Fruit fly (Drosophila melanogaster) whole organism, embryonic: ENCODE data around the gene PRL-1.

Experiments used
- CG1024 ChIP-seq: fragments of 200-800 bp; sonication (Bioruptor generic); IDR thresholded peaks from 2 replicates; pipeline ENCODE4 v1.3.6; 2022; ENCODE audit warnings: missing biosample characterization, missing genetic modification characterization
- CG11504 ChIP-seq: fragments of 200-800 bp; sonication (Bioruptor generic); optimal IDR thresholded peaks from 3 replicates; lab custom pipeline; 2019; ENCODE audit warnings: missing biosample characterization, mild to moderate bottlenecking, missing genetic modification characterization, moderate library complexity
- CG12744 ChIP-seq: fragments of 200-800 bp; sonication (Bioruptor generic); optimal IDR thresholded peaks from 2 replicates; lab custom pipeline; 2016; ENCODE audit warnings: missing biosample characterization, missing genetic modification characterization
- CG13287 ChIP-seq: fragments of 200-800 bp; sonication (Bioruptor generic); IDR thresholded peaks from 2 replicates; pipeline ENCODE4 v1.3.6; 2022; ENCODE audit warnings: missing biosample characterization, missing genetic modification characterization; ENCODE audit not compliant: partially characterized antibody
- CG14860 ChIP-seq: fragments of 200-800 bp; sonication (Bioruptor generic); IDR thresholded peaks from 3 replicates; pipeline ENCODE4 v1.3.6; 2022; ENCODE audit warnings: missing biosample characterization, missing genetic modification characterization; ENCODE audit not compliant: partially characterized antibody
- CG15073 ChIP-seq: fragments of 200-800 bp; sonication (Bioruptor generic); optimal IDR thresholded peaks from 2 replicates; lab custom pipeline; 2016; ENCODE audit warnings: missing biosample characterization, missing genetic modification characterization
- CG16813 ChIP-seq: fragments of 200-800 bp; sonication (Bioruptor generic); IDR thresholded peaks from 3 replicates; pipeline ENCODE4 v1.3.6; 2022; ENCODE audit warnings: missing biosample characterization, missing genetic modification characterization; ENCODE audit not compliant: partially characterized antibody
- CG3838 ChIP-seq: fragments of 200-800 bp; sonication (Bioruptor generic); optimal IDR thresholded peaks from 3 replicates; lab custom pipeline; 2016; ENCODE audit warnings: missing biosample characterization, missing genetic modification characterization
- CG42726 ChIP-seq: fragments of 200-800 bp; sonication (Bioruptor generic); IDR thresholded peaks from 2 replicates; pipeline ENCODE4 v1.3.6; 2022; ENCODE audit warnings: missing biosample characterization, missing genetic modification characterization; ENCODE audit not compliant: partially characterized antibody
- CG5180 ChIP-seq: fragments of 200-800 bp; sonication (Bioruptor generic); optimal IDR thresholded peaks from 3 replicates; lab custom pipeline; 2017; ENCODE audit warnings: missing biosample characterization, missing genetic modification characterization, mild to moderate bottlenecking, moderate library complexity, missing genetic modification reagents
- CG6791 ChIP-seq: fragments of 200-800 bp; sonication (Bioruptor generic); IDR thresholded peaks from 3 replicates; pipeline ENCODE4 v1.3.6; 2022; ENCODE audit warnings: missing biosample characterization, missing genetic modification characterization; ENCODE audit not compliant: partially characterized antibody
- CG7963 ChIP-seq: fragments of 200-800 bp; sonication (Bioruptor generic); IDR thresholded peaks from 3 replicates; pipeline ENCODE4 v1.3.6; 2022; ENCODE audit warnings: missing biosample characterization, missing genetic modification characterization; ENCODE audit not compliant: partially characterized antibody
- Dbx ChIP-seq: fragments of 200-800 bp; sonication (Bioruptor generic); IDR thresholded peaks from 3 replicates; pipeline ENCODE4 v1.3.6; 2022; ENCODE audit warnings: missing biosample characterization, missing genetic modification characterization
- Dip3 ChIP-seq: fragments of 200-800 bp; sonication (Bioruptor generic); optimal IDR thresholded peaks from 3 replicates; lab custom pipeline; 2016; ENCODE audit warnings: missing biosample characterization, missing genetic modification characterization
- Fer1 ChIP-seq: fragments of 200-800 bp; sonication (Bioruptor generic); optimal IDR thresholded peaks from 2 replicates; lab custom pipeline; 2017; ENCODE audit warnings: missing biosample characterization, mild to moderate bottlenecking, missing genetic modification characterization
- Fer2 ChIP-seq: fragments of 200-800 bp; sonication (Bioruptor generic); optimal IDR thresholded peaks from 2 replicates; lab custom pipeline; 2018; ENCODE audit warnings: missing biosample characterization, mild to moderate bottlenecking, missing genetic modification characterization, moderate library complexity
- HLH4C ChIP-seq: fragments of 200-800 bp; sonication (Bioruptor generic); IDR thresholded peaks from 3 replicates; pipeline ENCODE4 v1.3.6; 2022; ENCODE audit warnings: missing biosample characterization, missing genetic modification characterization; ENCODE audit not compliant: partially characterized antibody
- Hr51 ChIP-seq, 2 experiments: fragments of 200-800 bp; sonication (Bioruptor generic); optimal IDR thresholded peaks; 2 replicates in 1 of 2; 3 replicates in 1 of 2; lab custom pipeline; 2016 to 2018; ENCODE audit warnings: missing biosample characterization in 2 of 2, missing genetic modification characterization in 2 of 2, mild to moderate bottlenecking in 1 of 2, moderate library complexity in 1 of 2
- Med ChIP-seq: fragments of 200-800 bp; sonication (Bioruptor generic); peaks from one replicate; lab custom pipeline; 2016; ENCODE audit warnings: missing biosample characterization, missing genetic modification characterization, mild to moderate bottlenecking, inconsistent platforms, moderate library complexity
- Poxn ChIP-seq: fragments of 200-800 bp; sonication (Bioruptor generic); IDR thresholded peaks from 2 replicates; pipeline ENCODE4 v1.3.6; 2022; ENCODE audit warnings: missing biosample characterization, missing genetic modification characterization
- Rx ChIP-seq: fragments of 200-800 bp; sonication (Bioruptor generic); IDR thresholded peaks from 2 replicates; pipeline ENCODE4 v1.3.6; 2022; ENCODE audit warnings: missing biosample characterization, missing genetic modification characterization
- Scr ChIP-seq: fragments of 200-800 bp; sonication (Bioruptor generic); IDR thresholded peaks from 2 replicates; pipeline ENCODE4 v1.3.6; 2022; ENCODE audit warnings: missing biosample characterization, missing genetic modification characterization; ENCODE audit not compliant: partially characterized antibody
- Usf ChIP-seq: fragments of 200-800 bp; sonication (Bioruptor generic); optimal IDR thresholded peaks from 2 replicates; lab custom pipeline; 2017; ENCODE audit warnings: missing genotype, missing biosample characterization, missing genetic modification characterization
- ac ChIP-seq: fragments of 200-800 bp; sonication (Bioruptor generic); optimal IDR thresholded peaks from 3 replicates; lab custom pipeline; 2017; ENCODE audit warnings: missing biosample characterization, mild to moderate bottlenecking, missing genetic modification characterization
- bbx ChIP-seq: fragments of 200-800 bp; sonication (Bioruptor generic); IDR thresholded peaks from 2 replicates; pipeline ENCODE4 v1.3.6; 2022; ENCODE audit warnings: missing biosample characterization, missing genetic modification characterization; ENCODE audit not compliant: partially characterized antibody
- br ChIP-seq: fragments of >200 bp; optimal IDR thresholded peaks from 2 replicates; lab custom pipeline; 2017
- gfzf ChIP-seq: fragments of 200-800 bp; sonication (Bioruptor generic); optimal IDR thresholded peaks from 2 replicates; lab custom pipeline; 2016; ENCODE audit warnings: missing biosample characterization, mild to moderate bottlenecking, missing genetic modification characterization, moderate library complexity
- sens ChIP-seq: fragments of 200-800 bp; sonication (Bioruptor generic); peaks from one replicate; lab custom pipeline; 2016; ENCODE audit warnings: missing biosample characterization, missing genetic modification characterization
- slou ChIP-seq: fragments of 200-800 bp; sonication (Bioruptor generic); optimal IDR thresholded peaks from 3 replicates; lab custom pipeline; 2016; ENCODE audit warnings: missing biosample characterization, missing genetic modification characterization
- ssp ChIP-seq: fragments of 200-800 bp; sonication (Bioruptor generic); IDR thresholded peaks from 2 replicates; pipeline ENCODE4 v1.3.6; 2022; ENCODE audit warnings: missing biosample characterization, missing genetic modification characterization
- wek ChIP-seq: fragments of 200-800 bp; sonication (Bioruptor generic); optimal IDR thresholded peaks from 3 replicates; lab custom pipeline; 2018; ENCODE audit warnings: missing biosample characterization, mild to moderate bottlenecking, missing genetic modification characterization, moderate library complexity

Gene PRL-1

DNA sequence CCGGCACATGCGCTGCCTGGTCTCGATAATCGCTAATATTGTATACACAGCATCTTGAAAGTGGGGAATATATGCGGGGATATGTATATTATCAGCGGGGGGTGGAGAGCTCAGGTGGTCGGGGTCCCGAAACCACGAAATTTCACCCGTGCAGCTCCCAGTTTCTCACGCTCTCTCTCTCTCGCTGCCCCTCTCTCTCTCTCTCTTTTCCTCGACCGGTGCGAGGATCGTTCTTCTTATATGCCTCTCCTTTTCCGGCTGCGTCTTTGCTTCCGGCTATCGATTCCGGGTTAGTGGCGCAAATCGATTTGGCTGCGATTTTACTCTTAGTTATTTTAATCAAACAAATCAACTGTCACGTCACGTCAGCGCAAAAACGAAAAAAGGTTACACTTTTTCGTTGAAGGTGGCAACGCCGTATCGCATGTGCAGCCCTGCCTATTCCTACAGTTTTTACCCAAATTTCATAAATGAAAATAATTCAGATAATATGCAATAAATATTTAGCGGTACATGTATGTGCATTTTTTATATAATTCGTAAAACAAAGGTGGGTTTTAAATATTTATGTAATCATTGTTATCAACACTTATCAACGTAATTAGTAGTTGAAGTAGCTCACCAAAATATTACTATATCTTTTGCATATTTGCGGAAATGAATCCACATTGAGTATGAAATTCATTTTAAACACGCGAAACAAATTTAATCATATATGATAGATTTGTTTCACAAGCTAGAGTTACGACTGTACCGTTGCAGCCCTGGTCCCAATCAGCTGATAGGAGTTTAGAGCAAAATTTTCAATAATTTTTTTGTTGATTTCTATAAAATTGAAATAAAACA lies 42.3 kb upstream of the PRL-1 start, which contains the start of the genes heix and CG17328 (continued):
- TF ChIP-seq Hr51 (GFP tag; optimal IDR thresholded peaks at IDR 0.05; lab: Kevin White, UChicago) (peak in 1 of 2 experiments; percentile 13), slou (peak; percentile 75), ac (GFP tag; lab: Kevin White, UChicago) (no peak), CG1024 (GFP tag; lab: Robert Waterston, UW) (peak; percentile 64; the same call in 1 of the 2 replicates)
- TF ChIP-seq, all 482 proteins: peak for 301

DNA sequence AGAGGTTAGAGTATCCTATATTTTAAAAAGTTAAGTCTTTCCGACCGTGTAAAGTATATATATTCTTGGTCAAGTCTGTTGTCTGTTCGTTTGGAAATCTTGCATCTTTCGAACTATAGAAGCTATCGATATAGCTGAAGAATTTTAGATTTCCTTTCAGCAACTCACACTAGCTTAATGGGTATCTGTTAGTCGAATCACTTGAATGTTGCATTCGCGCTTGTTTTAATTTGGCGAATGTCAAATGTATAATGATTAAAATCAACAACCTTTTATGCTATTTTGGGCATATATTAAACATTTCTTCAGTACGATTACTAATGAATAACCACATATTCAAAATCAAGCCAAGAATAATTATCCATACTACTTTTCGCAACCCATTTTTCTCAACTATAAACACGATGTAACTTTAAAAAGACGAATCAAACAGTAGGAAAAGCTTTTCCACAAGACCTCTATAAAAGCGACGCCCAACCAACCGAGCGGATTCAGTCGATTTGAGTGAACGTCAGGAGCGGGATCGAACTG lies 36.4 kb upstream of the PRL-1 start, which contains the start of gene Cyp303a1:
Gene Cyp303a1, plus strand, starts transcription at position 481 of the 531 bp plus-strand sequence.
- TF ChIP-seq CG14860 (GFP tag; lab: Robert Waterston, UW) = peak; percentile 42; the same call in 2 of the 3 replicates
- TF ChIP-seq bbx (GFP tag; lab: Robert Waterston, UW) = peak; percentile 28; the same call in 1 of the 2 replicates
- TF ChIP-seq HLH4C (GFP tag; lab: Robert Waterston, UW) = peak; percentile 64; the same call in 2 of the 3 replicates
- no peak for TF ChIP-seq ssp (GFP tag; lab: Robert Waterston, UW)
- no peak for TF ChIP-seq Usf
- no peak for TF ChIP-seq CG5180 (GFP tag; lab: Kevin White, UChicago)
- TF ChIP-seq CG7963 = 0 out of 3 replicates have a peak, but pooled peaks have one; percentile 53
- peak; percentile 66; the same call in 1 of the 3 replicates for TF ChIP-seq CG6791
- no peak for TF ChIP-seq Fer1 (GFP tag; lab: Kevin White, UChicago)
- TF ChIP-seq wek (GFP tag; lab: Kevin White, UChicago) = no peak
- TF ChIP-seq gfzf (GFP tag; lab: Kevin White, UChicago) = no peak
- TF ChIP-seq CG42726 = no peak
- TF ChIP-seq CG11504 (tag; lab: Kevin White, UChicago) = no peak
- TF ChIP-seq CG13287 (GFP tag; lab: Robert Waterston, UW) = no peak
- TF ChIP-seq CG16813 (GFP tag; lab: Robert Waterston, UW) = peak; percentile 58
- TF ChIP-seq Rx = no peak
- no peak for TF ChIP-seq Fer2
- TF ChIP-seq Scr = 0 out of 2 replicates have a peak, but pooled peaks have one; percentile 23
- TF ChIP-seq Dip3 (GFP tag; lab: Kevin White, UChicago) = no peak
- TF ChIP-seq CG15073 (GFP tag; lab: Kevin White, UChicago) = no peak
- no peak for TF ChIP-seq CG3838
- TF ChIP-seq br (lab: Kevin White, UChicago) = no peak

DNA sequence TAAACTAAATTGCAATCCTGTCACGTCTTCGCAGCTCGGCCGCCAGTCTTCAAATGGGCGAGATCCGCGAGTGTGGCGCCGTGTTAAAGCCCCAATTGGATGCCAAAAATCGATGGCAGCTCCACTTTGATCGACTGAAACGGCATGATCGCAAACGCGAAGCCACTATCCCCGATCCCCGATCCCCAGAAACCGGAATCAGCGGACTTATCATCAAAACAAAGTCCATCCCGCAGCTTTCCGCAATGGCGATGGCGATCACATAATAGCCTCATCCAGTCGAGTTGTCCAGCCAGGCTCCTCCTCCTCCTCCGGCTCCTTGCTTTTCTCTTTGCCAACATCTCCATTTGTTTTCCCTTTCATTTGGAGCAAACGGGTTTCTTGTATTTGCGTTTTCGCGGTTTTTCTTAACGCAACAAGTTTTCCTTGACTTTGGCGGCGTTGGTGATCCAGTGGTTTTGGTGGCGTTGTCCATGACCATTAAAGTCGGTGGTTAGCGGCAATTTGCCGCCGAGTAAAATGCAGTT lies 35.6 kb upstream of the PRL-1 start, which contains the start of gene CG13258:
Gene CG13258, minus strand, starts transcription at position 51 of the 527 bp plus-strand sequence.
- TF ChIP-seq Med = peak; percentile 3
- TF ChIP-seq Poxn (GFP tag; lab: Robert Waterston, UW) = no peak

DNA sequence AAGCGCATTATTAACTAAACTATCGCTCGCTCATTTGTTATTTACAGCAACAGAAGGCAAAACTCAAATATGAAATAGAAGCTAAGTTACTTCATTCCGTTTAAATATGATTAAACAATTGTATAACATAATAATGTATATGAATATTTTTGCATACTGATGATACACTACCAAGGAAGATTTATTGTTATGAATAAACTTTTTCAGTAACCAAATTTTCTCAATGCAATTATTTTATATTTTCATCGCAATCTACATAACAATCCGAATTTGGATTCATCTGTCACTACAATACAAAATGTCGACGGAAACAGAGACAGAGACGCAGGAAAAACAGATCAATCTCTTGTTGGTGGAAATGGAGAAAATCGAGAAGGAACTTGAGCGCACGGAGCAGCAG lies 33.6 kb upstream of the PRL-1 start, which contains the start of gene CG17329:
Gene CG17329, plus strand, starts transcription at position 301 of the 400 bp plus-strand sequence.
- TF ChIP-seq Dbx (GFP tag; lab: Robert Waterston, UW) (no peak), CG12744 (GFP tag; lab: Kevin White, UChicago) (no peak), sens (GFP tag; lab: Kevin White, UChicago) (peak; percentile 2)
- TF ChIP-seq, all 482 proteins: peak for 1
